Worm (Caenorhabditis elegans) whole organism, L3 larva: ENCODE measurements around the gene B0244.9.
A peak's percentile ranks its signal among the peaks of the same experiment; 100 is the strongest.

Source experiments
- R02D3.7 ChIP-seq: fragments of 150-350 bp; optimal IDR thresholded peaks from 2 replicates; lab custom pipeline; 2014; ENCODE audit warnings: missing biosample characterization, missing genetic modification characterization
- aly-2 ChIP-seq: fragments of 150-350 bp; optimal IDR thresholded peaks from 2 replicates; lab custom pipeline; 2014; ENCODE audit warnings: missing biosample characterization, missing genetic modification characterization
- ceh-28 ChIP-seq: fragments of 150-350 bp; optimal IDR thresholded peaks from 2 replicates; lab custom pipeline; 2014; ENCODE audit warnings: missing biosample characterization, missing genetic modification reagents, missing genetic modification characterization
- ceh-9 ChIP-seq: sonication (generic microtip); optimal IDR thresholded peaks from 2 replicates; lab custom pipeline; 2018; ENCODE audit warnings: missing biosample characterization, missing genetic modification characterization
- egl-27 ChIP-seq: sonication (generic microtip); optimal IDR thresholded peaks from 4 replicates; lab custom pipeline; 2017; ENCODE audit warnings: missing biosample characterization, missing genetic modification reagents, missing genetic modification characterization
- elt-2 ChIP-seq: sonication (generic microtip); optimal IDR thresholded peaks from 2 replicates; lab custom pipeline; 2016; ENCODE audit warnings: missing genetic modification reagents, mild to moderate bottlenecking, missing genetic modification characterization, missing compliant biosample characterization
- eor-1 ChIP-seq, 2 experiments: fragments of 150-350 bp; optimal IDR thresholded peaks; 2 replicates each; lab custom pipeline; 2014 to 2018; ENCODE audit warnings: missing biosample characterization in 2 of 2, missing genetic modification characterization in 2 of 2
- fkh-2 ChIP-seq: fragments of 150-350 bp; optimal IDR thresholded peaks from 2 replicates; lab custom pipeline; 2014; ENCODE audit warnings: missing biosample characterization, missing genetic modification reagents, missing genetic modification characterization
- fos-1 ChIP-seq: fragments of 150-350 bp; optimal IDR thresholded peaks from 2 replicates; lab custom pipeline; 2014; ENCODE audit warnings: missing biosample characterization, missing genetic modification characterization
- hmg-11 ChIP-seq: sonication (generic microtip); optimal IDR thresholded peaks from 2 replicates; lab custom pipeline; 2016; ENCODE audit warnings: missing genetic modification characterization, missing compliant biosample characterization
- lin-15B ChIP-seq: fragments of 150-350 bp; optimal IDR thresholded peaks from 2 replicates; lab custom pipeline; 2014; ENCODE audit warnings: missing biosample characterization, missing genetic modification characterization
- lin-39 ChIP-seq: fragments of 150-350 bp; optimal IDR thresholded peaks from 2 replicates; lab custom pipeline; 2018; ENCODE audit warnings: missing biosample characterization, missing genetic modification reagents, missing genetic modification characterization
- lsy-12 ChIP-seq: sonication (generic microtip); optimal IDR thresholded peaks from 2 replicates; lab custom pipeline; 2016; ENCODE audit warnings: mild to moderate bottlenecking, missing genetic modification characterization, missing compliant biosample characterization
- nfya-1 ChIP-seq: sonication (generic microtip); optimal IDR thresholded peaks from 2 replicates; lab custom pipeline; 2017; ENCODE audit warnings: missing genetic modification characterization, mild to moderate bottlenecking, missing compliant biosample characterization, antibody characterized with exemption, moderate library complexity; ENCODE audit not compliant: insufficient read depth
- nhr-12 ChIP-seq: fragments of 150-350 bp; optimal IDR thresholded peaks from 2 replicates; lab custom pipeline; 2014; ENCODE audit warnings: missing biosample characterization, missing genetic modification characterization
- nhr-25 ChIP-seq: sonication (generic microtip); optimal IDR thresholded peaks from 2 replicates; lab custom pipeline; 2017; ENCODE audit warnings: missing biosample characterization, missing genetic modification characterization
- nhr-76 ChIP-seq: fragments of 150-350 bp; sonication (generic microtip); optimal IDR thresholded peaks from 5 replicates; lab custom pipeline; 2014; ENCODE audit warnings: missing biosample characterization, missing genetic modification characterization
- pha-4 ChIP-seq: fragments of 150-350 bp; optimal IDR thresholded peaks from 2 replicates; lab custom pipeline; 2014; ENCODE audit warnings: missing biosample characterization, missing genetic modification reagents, missing genetic modification characterization
- pqm-1 ChIP-seq: fragments of 150-350 bp; optimal IDR thresholded peaks from 2 replicates; lab custom pipeline; 2017; ENCODE audit warnings: missing biosample characterization, missing genetic modification characterization, inconsistent platforms
- sea-2 ChIP-seq: fragments of 150-350 bp; sonication (generic microtip); optimal IDR thresholded peaks from 4 replicates; lab custom pipeline; 2014; ENCODE audit warnings: missing biosample characterization, missing genetic modification reagents, missing genetic modification characterization
- skn-1 ChIP-seq: fragments of 150-350 bp; optimal IDR thresholded peaks from 2 replicates; lab custom pipeline; 2014; ENCODE audit warnings: missing biosample characterization, missing genetic modification characterization
- snpc-4 ChIP-seq: fragments of 150-350 bp; optimal IDR thresholded peaks from 2 replicates; lab custom pipeline; 2014; ENCODE audit warnings: missing biosample characterization, missing genetic modification characterization
- tbx-2 ChIP-seq: sonication (generic microtip); optimal IDR thresholded peaks from 2 replicates; lab custom pipeline; 2016; ENCODE audit warnings: mild to moderate bottlenecking, missing genetic modification characterization, missing compliant biosample characterization
- unc-39 ChIP-seq: sonication (generic microtip); optimal IDR thresholded peaks from 4 replicates; lab custom pipeline; 2017; ENCODE audit warnings: missing biosample characterization, missing genetic modification characterization
- unc-62 ChIP-seq: fragments of 150-350 bp; sonication (generic microtip); optimal IDR thresholded peaks from 4 replicates; lab custom pipeline; 2014; ENCODE audit warnings: missing biosample characterization, missing genetic modification reagents, missing genetic modification characterization
- zag-1 ChIP-seq: fragments of 150-350 bp; optimal IDR thresholded peaks from 2 replicates; lab custom pipeline; 2014; ENCODE audit warnings: missing biosample characterization, missing genetic modification characterization
- ztf-4 ChIP-seq: fragments of 150-350 bp; optimal IDR thresholded peaks from 2 replicates; lab custom pipeline; 2014; ENCODE audit warnings: missing biosample characterization, missing genetic modification characterization

The B0244.9 gene

ce11 chrIII:5688246-5688645 lies 42.6 kb downstream of the B0244.9 start:
- no peak for TF ChIP-seq nhr-12 (tag; lab: Kevin White, UChicago)
- TF ChIP-seq fkh-2 (tag; lab: Kevin White, UChicago) = no peak
- TF ChIP-seq snpc-4 (tag; lab: Kevin White, UChicago) = peak; percentile 39
- no peak for TF ChIP-seq nhr-76 (tag; lab: Kevin White, UChicago)
- TF ChIP-seq lin-39 (tag; lab: Kevin White, UChicago) = peak; percentile 38
- peak; percentile 30 for TF ChIP-seq elt-2
- TF ChIP-seq zag-1 (tag; lab: Kevin White, UChicago) = no peak
- no peak for TF ChIP-seq lin-15B (tag; lab: Kevin White, UChicago)
- TF ChIP-seq sea-2 (GFP tag; lab: Kevin White, UChicago) = no peak
- TF ChIP-seq nfya-1 (tag; lab: Kevin White, UChicago) = peak; percentile 71
- TF ChIP-seq pha-4 (tag; lab: Kevin White, UChicago) = peak; percentile 98
- TF ChIP-seq ztf-4 (tag; lab: Kevin White, UChicago) = no peak
- no peak for TF ChIP-seq tbx-2
- TF ChIP-seq pqm-1 (tag; lab: Kevin White, UChicago) = peak; percentile 25
- TF ChIP-seq egl-27 (tag; lab: Kevin White, UChicago) = no peak
- TF ChIP-seq unc-62 (GFP tag; lab: Kevin White, UChicago) = no peak
- TF ChIP-seq unc-39 = no peak
- no peak for TF ChIP-seq aly-2 (tag; lab: Kevin White, UChicago)
- TF ChIP-seq hmg-11 (tag; lab: Kevin White, UChicago) = peak; percentile 65
- no peak for TF ChIP-seq fos-1 (tag; lab: Kevin White, UChicago)

DNA sequence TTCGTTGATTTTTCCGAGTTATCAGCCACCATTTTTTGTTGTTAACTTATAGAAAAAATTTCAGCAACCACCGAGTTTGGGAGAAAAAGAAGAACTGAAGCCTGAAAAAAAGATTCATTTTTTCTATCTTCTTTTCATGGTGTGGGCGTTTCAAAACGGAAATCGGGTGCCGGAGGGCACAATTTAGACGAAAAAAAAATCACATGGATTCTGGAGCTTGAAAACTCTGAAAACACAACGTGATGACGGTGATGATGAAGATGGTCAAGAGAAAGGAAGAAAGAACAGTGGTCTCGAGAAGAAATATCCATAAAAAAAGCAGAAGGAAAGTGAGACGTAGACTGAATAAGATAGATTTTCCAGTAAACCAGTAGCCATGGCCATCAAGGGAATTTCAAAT lies 46.8 kb downstream of the B0244.9 start, which contains the start of gene rcan-1:
rcan-1 (minus strand) TSS at position 101 of the 400 bp plus-strand sequence.
- TF ChIP-seq nhr-12 (tag; lab: Kevin White, UChicago) = no peak
- no peak for TF ChIP-seq fkh-2 (tag; lab: Kevin White, UChicago)
- TF ChIP-seq skn-1 (tag; lab: Kevin White, UChicago) = no peak
- TF ChIP-seq eor-1 (tag; optimal IDR thresholded peaks at IDR 0.05; lab: Kevin White, UChicago) = no peak
- no peak for TF ChIP-seq lsy-12 (tag; lab: Kevin White, UChicago)
- TF ChIP-seq pqm-1 (tag; lab: Kevin White, UChicago) = no peak
- TF ChIP-seq aly-2 (tag; lab: Kevin White, UChicago) = no peak
- TF ChIP-seq ceh-9 (tag; lab: Kevin White, UChicago) = no peak
- TF ChIP-seq nhr-76 (tag; lab: Kevin White, UChicago) = no peak
- no peak for TF ChIP-seq tbx-2
- TF ChIP-seq R02D3.7 = no peak
- no peak for TF ChIP-seq pha-4 (tag; lab: Kevin White, UChicago)
- TF ChIP-seq fos-1 (tag; lab: Kevin White, UChicago) = no peak
- no peak for TF ChIP-seq unc-62 (GFP tag; lab: Kevin White, UChicago)
- TF ChIP-seq, all 47 proteins: peak for 0

DNA sequence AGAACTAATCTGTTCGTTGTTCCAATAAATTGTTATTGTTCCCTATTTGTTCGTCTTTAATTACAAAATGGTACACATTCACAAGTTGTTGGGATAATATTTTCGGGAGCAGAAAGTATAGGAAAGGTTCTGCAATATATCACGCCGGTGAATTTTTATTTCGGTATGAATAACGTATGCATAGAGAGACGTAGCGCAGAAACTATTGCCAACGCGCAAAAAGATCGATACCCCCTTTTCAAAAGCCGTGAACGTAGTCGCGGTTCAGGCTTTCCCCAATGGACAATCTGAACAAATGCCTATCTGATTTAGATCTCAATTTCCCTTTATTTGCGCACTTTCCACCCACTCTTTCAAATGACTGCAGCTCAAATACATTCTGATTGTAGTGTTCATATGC lies 50.7 kb downstream of the B0244.9 start, which contains the start of gene pst-2:
pst-2 (plus strand) TSS at position 293 of the 400 bp plus-strand sequence.
- TF ChIP-seq ceh-28 (tag; lab: Kevin White, UChicago) = no peak
- no peak for TF ChIP-seq nhr-12 (tag; lab: Kevin White, UChicago)
- peak; percentile 13 for TF ChIP-seq nhr-25 (tag; lab: Kevin White, UChicago)
- no peak for TF ChIP-seq nfya-1 (tag; lab: Kevin White, UChicago)
